Fruit fly (Drosophila melanogaster) whole organism, wandering third instar larva: ENCODE data around the gene CG9377.

ENCODE experiments used
- Abd-B ChIP-seq: fragments of >200 bp; optimal IDR thresholded peaks from 2 replicates; lab custom pipeline; 2017; ENCODE audit warnings: missing biosample characterization, missing genetic modification characterization
- Dfd ChIP-seq: fragments of >200 bp; optimal IDR thresholded peaks from 2 replicates; lab custom pipeline; 2017; ENCODE audit warnings: missing biosample characterization, missing genetic modification characterization
- Hnf4 ChIP-seq: fragments of 200-800 bp; sonication (Bioruptor generic); optimal IDR thresholded peaks from 2 replicates; lab custom pipeline; 2016; ENCODE audit warnings: missing biosample characterization, mild to moderate bottlenecking, missing genetic modification characterization
- Hr78 ChIP-seq: fragments of >200 bp; optimal IDR thresholded peaks from 2 replicates; lab custom pipeline; 2017; ENCODE audit warnings: missing biosample characterization, missing genetic modification characterization
- Hr83 ChIP-seq: fragments of 200-300 bp; sonication (Bioruptor generic); optimal IDR thresholded peaks from 2 replicates; lab custom pipeline; 2016; ENCODE audit warnings: missing biosample characterization, mild to moderate bottlenecking, missing genetic modification characterization, moderate library complexity; ENCODE audit not compliant: poor library complexity, severe bottlenecking
- Sp1 ChIP-seq: fragments of 200-800 bp; sonication (Bioruptor generic); optimal IDR thresholded peaks from 3 replicates; lab custom pipeline; 2019; ENCODE audit warnings: missing biosample characterization, mild to moderate bottlenecking, missing genetic modification characterization, moderate library complexity
- brk ChIP-seq: fragments of 200-800 bp; sonication (Bioruptor generic); optimal IDR thresholded peaks from 2 replicates; lab custom pipeline; 2016; ENCODE audit warnings: missing biosample characterization, mild to moderate bottlenecking, missing genetic modification characterization
- ey ChIP-seq: fragments of 200-800 bp; sonication (Bioruptor generic); optimal IDR thresholded peaks from 2 replicates; lab custom pipeline; 2016; ENCODE audit warnings: missing biosample characterization, missing genetic modification characterization
- h ChIP-seq: fragments of 200-800 bp; sonication (Bioruptor generic); optimal IDR thresholded peaks from 3 replicates; lab custom pipeline; 2016; ENCODE audit warnings: missing biosample characterization, mild to moderate bottlenecking, missing genetic modification characterization
- psq ChIP-seq: fragments of 200-800 bp; sonication (Bioruptor generic); optimal IDR thresholded peaks from 3 replicates; lab custom pipeline; 2017; ENCODE audit warnings: missing biosample characterization, mild to moderate bottlenecking, missing genetic modification characterization, moderate library complexity
- sv ChIP-seq: fragments of 200-800 bp; sonication (Bioruptor generic); optimal IDR thresholded peaks from 3 replicates; lab custom pipeline; 2016; ENCODE audit warnings: missing biosample characterization, missing genetic modification characterization

DNA sequence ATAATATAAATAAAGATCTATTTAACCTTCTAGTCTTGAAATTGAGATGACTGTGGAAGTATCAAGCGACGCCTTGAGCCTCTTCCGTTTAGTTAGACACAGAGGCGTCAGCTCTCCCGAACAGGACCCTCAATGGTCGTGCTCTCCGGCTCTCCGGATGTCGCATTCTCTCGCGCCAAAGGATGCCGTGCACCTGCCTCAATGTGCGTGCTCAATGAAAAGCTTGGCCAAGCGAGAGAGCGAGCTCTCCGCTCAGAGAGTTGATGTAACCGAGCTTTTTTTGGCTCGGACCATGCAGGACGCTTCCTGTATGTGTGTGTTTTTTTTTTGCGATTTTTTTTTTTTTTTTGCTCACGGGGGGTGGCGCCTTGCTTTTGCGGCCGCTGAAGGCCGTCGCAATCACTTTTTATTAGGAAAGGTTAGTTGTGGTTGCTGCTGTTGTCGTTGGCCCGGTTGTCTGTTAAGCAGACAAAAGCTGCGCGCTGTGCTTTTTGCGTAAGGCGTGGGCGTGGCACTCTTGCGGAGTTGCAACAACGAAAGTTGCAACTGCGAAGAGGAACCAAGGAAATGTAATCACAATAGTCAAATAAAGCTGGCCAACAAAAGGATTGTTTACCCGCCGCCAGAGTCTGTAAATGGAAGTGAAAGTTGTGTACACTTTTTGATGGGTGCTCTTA, 29.4 kb downstream of the CG9377 start:
- TF ChIP-seq Hr83 (GFP tag; lab: Kevin White, UChicago) (no peak), sv (GFP tag; lab: Kevin White, UChicago) (no peak), psq (GFP tag; lab: Kevin White, UChicago) (no peak), brk (GFP tag; lab: Kevin White, UChicago) (no peak), h (no peak), Abd-B (GFP tag; lab: Kevin White, UChicago) (no peak), Dfd (GFP tag; lab: Kevin White, UChicago) (no peak), Sp1 (GFP tag; lab: Kevin White, UChicago) (no peak), Hr78 (GFP tag; lab: Kevin White, UChicago) (no peak), ey (GFP tag; lab: Kevin White, UChicago) (no peak), Hnf4 (GFP tag; lab: Kevin White, UChicago) (no peak)
